Fruit fly (Drosophila melanogaster): ENCODE data around the gene CG10969.

CG10969 gene

dm6 chr3L:12799431-12800147 is 18.7 kb upstream of the CG10969 start:
- no peak for TF ChIP-seq CG17801 (GFP tag; optimal IDR thresholded peaks at IDR 0.05; ENCODE audit: partially characterized antibody)

dm6 chr3L:12798795-12799311 is 18.0 kb upstream of the CG10969 start:
- no peak for TF ChIP-seq CG17801 (GFP tag; optimal IDR thresholded peaks at IDR 0.05; ENCODE audit: partially characterized antibody)

- no peak for TF ChIP-seq CG17801 (GFP tag; optimal IDR thresholded peaks at IDR 0.05; ENCODE audit: partially characterized antibody)
Observed at dm6 chr3L:12796077-12796641, 15.3 kb upstream of the CG10969 start.

dm6 chr3L:12794532-12794931 is 13.6 kb upstream of the CG10969 start:
- TF ChIP-seq CG17801 (GFP tag; optimal IDR thresholded peaks at IDR 0.05; ENCODE audit: partially characterized antibody), result peak; percentile 28

dm6 chr3L:12792933-12793448 is 12.1 kb upstream of the CG10969 start:
- peak; percentile 51 for TF ChIP-seq CG17801 (GFP tag; optimal IDR thresholded peaks at IDR 0.05; ENCODE audit: partially characterized antibody)

- no peak for TF ChIP-seq CG17801 (GFP tag; optimal IDR thresholded peaks at IDR 0.05; ENCODE audit: partially characterized antibody)
Observed at dm6 chr3L:12791679-12792229, 10.9 kb upstream of the CG10969 start.

- TF ChIP-seq CG17801 (GFP tag; optimal IDR thresholded peaks at IDR 0.05; ENCODE audit: partially characterized antibody), result no peak
Observed at dm6 chr3L:12790783-12791678, 10.1 kb upstream of the CG10969 start.

- peak; percentile 76 for TF ChIP-seq CG17801 (GFP tag; optimal IDR thresholded peaks at IDR 0.05; ENCODE audit: partially characterized antibody)
Observed at dm6 chr3L:12789875-12790373, 9.0 kb upstream of the CG10969 start, which contains the start of gene CG42709. Gene CG42709, plus strand, starts transcription at chr3L:12790192.

- no peak for TF ChIP-seq CG17801 (GFP tag; optimal IDR thresholded peaks at IDR 0.05; ENCODE audit: partially characterized antibody)
Observed at dm6 chr3L:12778616-12779015, 2.3 kb downstream of the CG10969 start, which contains the start of gene CG32106. Gene CG32106, minus strand, starts transcription at chr3L:12778716.

- peak; percentile 21 for TF ChIP-seq CG17801 (GFP tag; optimal IDR thresholded peaks at IDR 0.05; ENCODE audit: partially characterized antibody)
Observed at dm6 chr3L:12772740-12773686, 7.9 kb downstream of the CG10969 start, which contains the start of gene Hip1. Gene Hip1, minus strand, starts transcription at chr3L:12773573.

- TF ChIP-seq CG17801 (GFP tag; optimal IDR thresholded peaks at IDR 0.05; ENCODE audit: partially characterized antibody), result peak; percentile 61
Observed at dm6 chr3L:12754769-12755189, 26.1 kb downstream of the CG10969 start, which contains the start of the genes CG10973 and Vps13D. Gene CG10973, minus strand, starts transcription at chr3L:12754774. Gene Vps13D, plus strand, starts transcription at chr3L:12755049.

- TF ChIP-seq CG17801 (GFP tag; optimal IDR thresholded peaks at IDR 0.05; ENCODE audit: partially characterized antibody), result peak; percentile 40
Observed at dm6 chr3L:12749567-12750535, 31.0 kb downstream of the CG10969 start, which contains the start of the genes Klc and CG10984. Gene Klc, minus strand, starts transcription at chr3L:12750056. Gene CG10984, plus strand, starts transcription at chr3L:12750119.
